Worm (Caenorhabditis elegans): ENCODE measurements around the gene T16G1.3.
"Not testable (repeated sequence)": the region's sequence is repeated elsewhere in the genome, so short reads cannot be mapped to it uniquely, and the experiment has no call there.

T16G1.3 gene

ce11 chrV:12967925-12968327, 23.8 kb upstream of the T16G1.3 start, which contains the start of gene R186.8:
Gene R186.8 (minus strand): TSS chrV:12967982.
- peak; percentile 37 for TF ChIP-seq nhr-11 (tag; optimal IDR thresholded peaks at IDR 0.05)
- TF ChIP-seq hif-1 (tag; optimal IDR thresholded peaks at IDR 0.05), result peak in 1 of 2 experiments; percentile 56
- 0 out of 2 replicates have a peak, but pooled peaks have one; percentile 41 for TF ChIP-seq D1046.2 (GFP tag; IDR thresholded peaks at IDR 0.05)
- peak; percentile 99 for TF ChIP-seq lin-38 (GFP tag; IDR thresholded peaks at IDR 0.05)
- peak; percentile 81 for TF ChIP-seq dmd-9 (GFP tag; IDR thresholded peaks at IDR 0.05)
- TF ChIP-seq spr-3 (GFP tag; optimal IDR thresholded peaks at IDR 0.05), result peak; percentile 38
- TF ChIP-seq spr-1 (tag; optimal IDR thresholded peaks at IDR 0.05), result peak; percentile 47
- peak; percentile 88 for TF ChIP-seq nhr-42 (GFP tag; IDR thresholded peaks at IDR 0.05)
- TF ChIP-seq rbr-2 (tag; optimal IDR thresholded peaks at IDR 0.05), result peak; percentile 86
- peak; percentile 70 for TF ChIP-seq lin-29 (GFP tag; IDR thresholded peaks at IDR 0.05)
- peak in 1 of 2 experiments; percentile 21 for TF ChIP-seq daf-16 (GFP tag; optimal IDR thresholded peaks at IDR 0.05)
- peak; percentile 35 for TF ChIP-seq daf-16 (tag; optimal IDR thresholded peaks at IDR 0.05)
- TF ChIP-seq mes-2 (tag; optimal IDR thresholded peaks at IDR 0.05; ENCODE audit: poor library complexity, severe bottlenecking), result peak; percentile 79
- TF ChIP-seq T20F7.1 (GFP tag; optimal IDR thresholded peaks at IDR 0.05), result peak; percentile 92
- peak; percentile 66 for TF ChIP-seq unc-130 (GFP tag; optimal IDR thresholded peaks at IDR 0.05)
- TF ChIP-seq nhr-48 (tag; optimal IDR thresholded peaks at IDR 0.05), result peak; percentile 60
- TF ChIP-seq mxl-2 (GFP tag; conservative IDR thresholded peaks at IDR 0.05), result peak; percentile 62
- peak; percentile 18 for TF ChIP-seq lin-15B (tag; optimal IDR thresholded peaks at IDR 0.05)
- peak; percentile 70; the same call in 1 of the 2 replicates for TF ChIP-seq madf-9 (GFP tag; conservative IDR thresholded peaks at IDR 0.05)
- TF ChIP-seq hmg-1.1 (GFP tag; IDR thresholded peaks at IDR 0.05), result peak; percentile 86
- TF ChIP-seq daf-8 (GFP tag; IDR thresholded peaks at IDR 0.05), result 0 out of 2 replicates have a peak, but pooled peaks have one; percentile 35
- TF ChIP-seq arid-1 (GFP tag; conservative IDR thresholded peaks at IDR 0.05), result peak; percentile 72
- peak; percentile 74 for TF ChIP-seq mep-1 (tag; optimal IDR thresholded peaks at IDR 0.05)
- TF ChIP-seq tra-1 (GFP tag; IDR thresholded peaks at IDR 0.05), result peak; percentile 85
- TF ChIP-seq lim-7 (GFP tag; IDR thresholded peaks at IDR 0.05), result 0 out of 2 replicates have a peak, but pooled peaks have one; percentile 10
- TF ChIP-seq lin-1 (GFP tag; IDR thresholded peaks at IDR 0.05), result peak; percentile 12; the same call in 1 of the 2 replicates
- peak; percentile 87 for TF ChIP-seq zfp-3 (GFP tag; conservative IDR thresholded peaks at IDR 0.05)
- peak; percentile 45; the same call in 1 of the 2 replicates for TF ChIP-seq Y75B8A.6 (GFP tag; IDR thresholded peaks at IDR 0.05)
- TF ChIP-seq F37D6.2 (tag; optimal IDR thresholded peaks at IDR 0.05), result peak; percentile 37
- 0 out of 2 replicates have a peak, but pooled peaks have one; percentile 14 for TF ChIP-seq saeg-2 (GFP tag; IDR thresholded peaks at IDR 0.05)
- TF ChIP-seq vab-7 (GFP tag; IDR thresholded peaks at IDR 0.05), result peak; percentile 71; the same call in 1 of the 2 replicates
- TF ChIP-seq madf-5 (GFP tag; IDR thresholded peaks at IDR 0.05), result peak in 1 of 2 experiments; percentile 48; a peak in 1 of 4 replicates
- peak; percentile 44 for TF ChIP-seq mxl-3 (GFP tag; optimal IDR thresholded peaks at IDR 0.05)
- TF ChIP-seq ctbp-1 (GFP tag; IDR thresholded peaks at IDR 0.05), result peak; percentile 69; the same call in 1 of the 2 replicates
- peak; percentile 43 for TF ChIP-seq hlh-30 (tag; optimal IDR thresholded peaks at IDR 0.05; ENCODE audit: insufficient read depth)
- TF ChIP-seq hlh-11 (tag; optimal IDR thresholded peaks at IDR 0.05), result peak; percentile 79
- TF ChIP-seq aha-1 (tag), result peak; percentile 96
- peak; percentile 53 for TF ChIP-seq dve-1 (tag; optimal IDR thresholded peaks at IDR 0.05; ENCODE audit: insufficient read depth)
- TF ChIP-seq nhr-102 (tag; optimal IDR thresholded peaks at IDR 0.05), result peak; percentile 58
- peak in 1 of 2 experiments; percentile 93 for TF ChIP-seq lsy-2 (tag; optimal IDR thresholded peaks at IDR 0.05)
- peak; percentile 72 for TF ChIP-seq zfp-2 (tag; optimal IDR thresholded peaks at IDR 0.05)
- peak; percentile 52; the same call in 1 of the 2 replicates for TF ChIP-seq Y48G9A.11 (GFP tag; IDR thresholded peaks at IDR 0.05)
- TF ChIP-seq pha-4 (GFP tag; IDR thresholded peaks at IDR 0.05), result peak; percentile 77
- not testable (repeated sequence) for TF ChIP-seq pha-4 (tag; optimal IDR thresholded peaks at IDR 0.05)
- peak; percentile 82 for TF ChIP-seq ceh-20 (GFP tag; IDR thresholded peaks at IDR 0.05)
- TF ChIP-seq nhr-77 (tag; optimal IDR thresholded peaks at IDR 0.05), result peak; percentile 54
- peak; percentile 87; the same call in 1 of the 2 replicates for TF ChIP-seq T26A8.4 (GFP tag; IDR thresholded peaks at IDR 0.05)
- TF ChIP-seq dmd-6 (GFP tag; IDR thresholded peaks at IDR 0.05), result peak; percentile 94
- TF ChIP-seq dpl-1 (GFP tag; optimal IDR thresholded peaks at IDR 0.05), result peak; percentile 58

Data from whole organism, L4 larva.